Worm (Caenorhabditis elegans) whole organism, late embryonic: Measurements from ENCODE around the gene glna-2.

ENCODE experiments used
- C08G9.2 ChIP-seq: sonication (generic microtip); optimal IDR thresholded peaks from 2 replicates; lab custom pipeline; 2016; ENCODE audit warnings: mild to moderate bottlenecking, missing genetic modification characterization, moderate library complexity, missing compliant biosample characterization
- K02D7.2 ChIP-seq: sonication (generic microtip); optimal IDR thresholded peaks from 2 replicates; lab custom pipeline; 2017; ENCODE audit warnings: mild to moderate bottlenecking, missing genetic modification characterization, missing compliant biosample characterization
- Y22D7AL.16 ChIP-seq: sonication (generic microtip); optimal IDR thresholded peaks from 2 replicates; lab custom pipeline; 2016; ENCODE audit warnings: missing genetic modification characterization, missing compliant biosample characterization
- ama-1 ChIP-seq: fragments of 150-350 bp; optimal IDR thresholded peaks from 2 replicates; lab custom pipeline; 2014
- ceh-14 ChIP-seq: sonication (generic microtip); optimal IDR thresholded peaks from 2 replicates; lab custom pipeline; 2016; ENCODE audit warnings: missing genotype, missing genetic modification characterization, missing compliant biosample characterization
- ceh-18 ChIP-seq: sonication (generic microtip); optimal IDR thresholded peaks from 2 replicates; lab custom pipeline; 2016; ENCODE audit warnings: missing genetic modification characterization, missing compliant biosample characterization
- ceh-19 ChIP-seq: fragments of 200-800 bp; sonication (Bioruptor generic); optimal IDR thresholded peaks from 2 replicates; lab custom pipeline; 2018; ENCODE audit warnings: mild to moderate bottlenecking, missing genetic modification characterization, missing compliant biosample characterization
- ceh-22 ChIP-seq: sonication (generic microtip); optimal IDR thresholded peaks from 2 replicates; lab custom pipeline; 2017; ENCODE audit warnings: missing biosample characterization, missing genetic modification characterization
- ceh-24 ChIP-seq: sonication (generic microtip); optimal IDR thresholded peaks from 2 replicates; lab custom pipeline; 2016; ENCODE audit warnings: mild to moderate bottlenecking, missing genetic modification characterization, missing compliant biosample characterization
- ceh-30 ChIP-seq: fragments of 150-350 bp; optimal IDR thresholded peaks from 2 replicates; lab custom pipeline; 2014; ENCODE audit warnings: missing biosample characterization, missing genetic modification characterization
- ceh-31 ChIP-seq: sonication (generic microtip); optimal IDR thresholded peaks from 2 replicates; lab custom pipeline; 2016; ENCODE audit warnings: missing genetic modification characterization, missing compliant biosample characterization
- ceh-34 ChIP-seq: sonication (generic microtip); optimal IDR thresholded peaks from 2 replicates; lab custom pipeline; 2016; ENCODE audit warnings: mild to moderate bottlenecking, missing genetic modification characterization, missing compliant biosample characterization
- ceh-45 ChIP-seq: fragments of 200-800 bp; sonication (Bioruptor generic); IDR thresholded peaks from 2 replicates; pipeline ENCODE4 v1.3.6; 2022; ENCODE audit warnings: missing genetic modification reagents, missing genetic modification characterization, missing compliant biosample characterization
- elt-2 ChIP-seq: sonication (generic microtip); optimal IDR thresholded peaks from 2 replicates; lab custom pipeline; 2016; ENCODE audit warnings: missing genetic modification reagents, missing genetic modification characterization, missing compliant biosample characterization
- ets-4 ChIP-seq: sonication (generic microtip); optimal IDR thresholded peaks from 2 replicates; lab custom pipeline; 2016; ENCODE audit warnings: missing genetic modification characterization, missing compliant biosample characterization
- fax-1 ChIP-seq: sonication (generic microtip); optimal IDR thresholded peaks from 2 replicates; lab custom pipeline; 2016; ENCODE audit warnings: missing genotype, missing genetic modification characterization, missing compliant biosample characterization
- fkh-10 ChIP-seq: fragments of 150-350 bp; optimal IDR thresholded peaks from 2 replicates; lab custom pipeline; 2014; ENCODE audit warnings: missing biosample characterization, missing genetic modification reagents, missing genetic modification characterization
- hlh-15 ChIP-seq: sonication (generic microtip); optimal IDR thresholded peaks from 2 replicates; lab custom pipeline; 2016; ENCODE audit warnings: missing genetic modification characterization, missing compliant biosample characterization
- hlh-30 ChIP-seq: sonication (generic microtip); optimal IDR thresholded peaks from 2 replicates; lab custom pipeline; 2017; ENCODE audit warnings: antibody characterized with exemption, missing genetic modification characterization, missing compliant biosample characterization; ENCODE audit not compliant: insufficient read depth
- hlh-6 ChIP-seq: sonication (generic microtip); optimal IDR thresholded peaks from 2 replicates; lab custom pipeline; 2016; ENCODE audit warnings: missing genotype, missing genetic modification characterization, missing compliant biosample characterization
- hlh-8 ChIP-seq: sonication (generic microtip); optimal IDR thresholded peaks from 2 replicates; lab custom pipeline; 2016; ENCODE audit warnings: missing genotype, missing genetic modification characterization, missing compliant biosample characterization
- mec-3 ChIP-seq: sonication (generic microtip); optimal IDR thresholded peaks from 2 replicates; lab custom pipeline; 2016; ENCODE audit warnings: borderline replicate concordance, missing genetic modification characterization, missing compliant biosample characterization
- nfya-1 ChIP-seq: sonication (generic microtip); optimal IDR thresholded peaks from 2 replicates; lab custom pipeline; 2017; ENCODE audit warnings: missing genetic modification characterization, mild to moderate bottlenecking, missing compliant biosample characterization, antibody characterized with exemption, moderate library complexity
- nhr-232 ChIP-seq: sonication (generic microtip); optimal IDR thresholded peaks from 2 replicates; lab custom pipeline; 2016; ENCODE audit warnings: missing genetic modification characterization, missing compliant biosample characterization
- npax-4 ChIP-seq: sonication (generic microtip); optimal IDR thresholded peaks from 2 replicates; lab custom pipeline; 2016; ENCODE audit warnings: missing genetic modification characterization, missing compliant biosample characterization
- pag-3 ChIP-seq: sonication (generic microtip); optimal IDR thresholded peaks from 2 replicates; lab custom pipeline; 2016; ENCODE audit warnings: missing compliant biosample characterization, missing genetic modification characterization, borderline replicate concordance
- pat-9 ChIP-seq: fragments of 200-800 bp; sonication (Bioruptor generic); optimal IDR thresholded peaks from 2 replicates; lab custom pipeline; 2018; ENCODE audit warnings: mild to moderate bottlenecking, missing genetic modification characterization, moderate library complexity, missing compliant biosample characterization
- pha-4 ChIP-seq: fragments of 150-350 bp; optimal IDR thresholded peaks from 2 replicates; lab custom pipeline; 2018; ENCODE audit warnings: missing biosample characterization, missing genetic modification reagents, missing genetic modification characterization
- rnt-1 ChIP-seq: sonication (generic microtip); optimal IDR thresholded peaks from 2 replicates; lab custom pipeline; 2016; ENCODE audit warnings: missing genetic modification characterization, missing compliant biosample characterization
- sdc-2 ChIP-seq: sonication (generic microtip); optimal IDR thresholded peaks from 2 replicates; lab custom pipeline; 2016; ENCODE audit warnings: missing genotype, missing genetic modification characterization, missing compliant biosample characterization
- tbx-2 ChIP-seq: sonication (generic microtip); optimal IDR thresholded peaks from 2 replicates; lab custom pipeline; 2016; ENCODE audit warnings: missing genetic modification characterization, missing compliant biosample characterization
- tbx-7 ChIP-seq: sonication (generic microtip); optimal IDR thresholded peaks from 2 replicates; lab custom pipeline; 2016; ENCODE audit warnings: missing genotype, missing genetic modification characterization, missing compliant biosample characterization
- ttx-3 ChIP-seq: sonication (generic microtip); optimal IDR thresholded peaks from 2 replicates; lab custom pipeline; 2016; ENCODE audit warnings: missing genetic modification reagents, missing genetic modification characterization, missing compliant biosample characterization
- unc-42 ChIP-seq: sonication (generic microtip); optimal IDR thresholded peaks from 2 replicates; lab custom pipeline; 2016; ENCODE audit warnings: missing genotype, missing genetic modification characterization, missing compliant biosample characterization
- unc-55 ChIP-seq: sonication (generic microtip); optimal IDR thresholded peaks from 2 replicates; lab custom pipeline; 2017; ENCODE audit warnings: missing biosample characterization, missing genetic modification reagents, missing genetic modification characterization
- zip-5 ChIP-seq: sonication (generic microtip); optimal IDR thresholded peaks from 2 replicates; lab custom pipeline; 2016; ENCODE audit warnings: missing genetic modification characterization, missing compliant biosample characterization
- ztf-16 ChIP-seq: sonication (generic microtip); optimal IDR thresholded peaks from 2 replicates; lab custom pipeline; 2017; ENCODE audit warnings: missing genetic modification characterization, missing compliant biosample characterization

glna-2 gene

DNA sequence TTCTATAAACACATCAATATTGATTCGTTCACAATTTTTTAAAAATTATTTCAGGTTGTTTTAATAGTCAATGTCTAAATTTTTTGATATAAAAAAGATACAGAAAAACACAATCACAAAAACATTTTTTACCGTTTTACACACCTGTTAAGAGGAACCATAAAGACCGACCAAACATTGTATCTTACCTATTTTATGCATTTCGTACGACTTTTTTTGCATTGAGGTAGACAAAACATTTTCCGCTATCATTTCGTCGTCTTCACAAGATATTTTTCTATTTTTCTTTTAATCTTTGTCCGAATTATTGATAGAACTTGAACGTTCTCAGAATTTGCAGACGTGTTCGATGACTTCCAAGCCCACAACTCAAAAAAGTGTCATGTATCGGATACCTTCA lies at the start of gene glna-2:
TSS of gene glna-2 (plus strand) at position 301 of the 400 bp plus-strand sequence.
- no peak for TF ChIP-seq rnt-1 (tag; lab: Kevin White, UChicago)
- TF ChIP-seq fax-1 (tag; lab: Kevin White, UChicago), result no peak
- no peak for TF ChIP-seq hlh-6 (tag; lab: Kevin White, UChicago)
- TF ChIP-seq mec-3 (tag; lab: Kevin White, UChicago), result no peak
- TF ChIP-seq ama-1 (lab: Kevin White, UChicago), result no peak
- no peak for TF ChIP-seq ceh-19 (GFP tag; lab: Kevin White, UChicago)
- TF ChIP-seq ceh-34 (tag; lab: Kevin White, UChicago), result no peak
- TF ChIP-seq ceh-45, result no peak
- no peak for TF ChIP-seq ets-4 (tag; lab: Kevin White, UChicago)
- no peak for TF ChIP-seq tbx-7 (tag; lab: Kevin White, UChicago)

ce11 chrII:7962181-7962580 lies 46.3 kb upstream of the glna-2 start:
- TF ChIP-seq ceh-18 (no peak), nfya-1 (no peak), ttx-3 (tag; lab: Kevin White, UChicago) (no peak), fkh-10 (GFP tag; lab: Kevin White, UChicago) (no peak), ceh-22 (tag; lab: Kevin White, UChicago) (no peak), K02D7.2 (tag; lab: Kevin White, UChicago) (no peak), ets-4 (tag; lab: Kevin White, UChicago) (no peak), ceh-24 (no peak), ceh-34 (tag; lab: Kevin White, UChicago) (no peak), C08G9.2 (tag; lab: Kevin White, UChicago) (no peak), ceh-30 (no peak), nhr-232 (tag; lab: Kevin White, UChicago) (no peak), ceh-14 (tag; lab: Kevin White, UChicago) (no peak), ztf-16 (no peak), hlh-8 (tag; lab: Kevin White, UChicago) (no peak), tbx-2 (tag; lab: Kevin White, UChicago) (no peak)

DNA sequence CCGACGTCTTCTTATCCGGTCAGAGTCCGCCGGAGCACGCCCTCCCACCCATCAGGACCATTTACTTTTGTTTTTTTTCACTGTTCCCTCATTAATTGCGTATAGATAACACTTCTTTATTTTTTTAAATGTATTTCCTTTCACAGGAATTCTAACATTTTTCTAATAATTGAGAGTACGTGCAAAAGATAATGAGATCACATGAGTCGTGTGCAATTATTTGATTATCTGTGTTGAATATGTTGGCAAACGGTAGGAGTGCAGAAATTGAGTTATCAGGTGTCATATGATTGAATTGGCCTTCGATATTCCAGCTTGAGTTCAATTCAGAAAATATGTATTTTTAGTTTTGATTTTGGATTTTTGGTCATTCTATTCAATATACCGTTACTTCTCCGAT lies 40.0 kb upstream of the glna-2 start:
- peak; percentile 50 for TF ChIP-seq unc-42 (tag; lab: Kevin White, UChicago)
- TF ChIP-seq ttx-3 (tag; lab: Kevin White, UChicago), result no peak
- no peak for TF ChIP-seq hlh-15 (tag; lab: Kevin White, UChicago)

DNA sequence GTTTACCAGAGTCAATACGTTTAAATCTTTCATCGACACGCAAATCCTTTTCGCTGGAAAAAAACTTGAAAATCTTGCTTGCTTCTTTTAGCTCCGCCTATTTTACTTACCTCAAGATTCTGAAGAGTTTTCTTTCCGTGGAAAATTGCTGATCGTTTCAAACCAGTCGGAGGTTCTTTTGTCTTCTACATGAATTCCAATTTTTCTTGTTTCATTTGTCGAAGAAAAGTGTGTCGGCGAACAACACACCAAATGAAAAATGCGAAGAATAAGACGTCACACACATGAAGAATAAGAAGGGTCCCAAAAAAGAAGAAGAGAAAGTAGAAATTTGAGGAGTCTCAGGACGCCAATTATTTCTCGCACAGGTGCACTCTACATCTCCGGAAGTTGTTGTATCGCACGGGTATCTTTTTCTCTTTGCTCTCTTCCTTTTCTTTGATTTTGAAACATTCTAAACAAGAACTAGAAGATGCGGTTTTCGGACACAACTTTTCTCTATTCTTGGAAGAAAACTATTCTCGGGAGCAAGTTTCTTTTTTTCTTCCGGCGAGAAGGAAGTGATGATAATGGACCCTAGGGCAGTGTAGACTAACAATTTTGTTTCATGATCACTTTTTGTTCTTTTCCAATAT lies 34.1 kb upstream of the glna-2 start:
- TF ChIP-seq rnt-1 (tag; lab: Kevin White, UChicago) (no peak), hlh-15 (tag; lab: Kevin White, UChicago) (no peak), zip-5 (tag; lab: Kevin White, UChicago) (no peak), npax-4 (tag; lab: Kevin White, UChicago) (no peak), nhr-232 (tag; lab: Kevin White, UChicago) (no peak), mec-3 (tag; lab: Kevin White, UChicago) (no peak), Y22D7AL.16 (no peak), sdc-2 (tag; lab: Kevin White, UChicago) (no peak), fkh-10 (GFP tag; lab: Kevin White, UChicago) (no peak), pat-9 (tag; lab: Kevin White, UChicago) (no peak), unc-55 (GFP tag; lab: Kevin White, UChicago) (no peak), ceh-24 (no peak), pag-3 (tag; lab: Kevin White, UChicago) (no peak), ceh-31 (no peak), hlh-30 (tag; lab: Kevin White, UChicago) (no peak), pha-4 (tag; lab: Kevin White, UChicago) (no peak), elt-2 (tag; lab: Kevin White, UChicago) (no peak), ceh-30 (no peak)
